Fruit fly (Drosophila melanogaster) Kc167 (cell line): Measurements from ENCODE around the gene CG12316.

Experiments used
- Myc ChIP-seq: fragments of >200 bp; optimal IDR thresholded peaks from 2 replicates; lab custom pipeline; 2017; ENCODE audit warnings: missing external identifiers
- Sin3A ChIP-seq: fragments of >200 bp; optimal IDR thresholded peaks from 2 replicates; lab custom pipeline; 2018; ENCODE audit warnings: missing external identifiers
- h ChIP-seq: fragments of >200 bp; optimal IDR thresholded peaks from 3 replicates; lab custom pipeline; 2018; ENCODE audit warnings: missing external identifiers
- insv ChIP-seq: fragments of >200 bp; optimal IDR thresholded peaks from 3 replicates; lab custom pipeline; 2018; ENCODE audit warnings: missing external identifiers
- psq ChIP-seq: fragments of >200 bp; optimal IDR thresholded peaks from 2 replicates; lab custom pipeline; 2017; ENCODE audit warnings: missing external identifiers
- ttk ChIP-seq: sonication (Bioruptor generic); optimal IDR thresholded peaks from 2 replicates; lab custom pipeline; 2017; ENCODE audit warnings: missing external identifiers

Gene CG12316

dm6 chr3L:15137790-15138189, 1.1 kb upstream of the CG12316 start:
- TF ChIP-seq insv (lab: Kevin White, UChicago) (no peak), ttk (lab: Kevin White, UChicago) (no peak), Myc (lab: Kevin White, UChicago) (no peak), h (lab: Kevin White, UChicago) (no peak), psq (lab: Kevin White, UChicago) (no peak), Sin3A (lab: Kevin White, UChicago) (no peak)

- TF ChIP-seq ttk (lab: Kevin White, UChicago) (no peak), psq (lab: Kevin White, UChicago) (no peak), insv (lab: Kevin White, UChicago) (no peak), Myc (lab: Kevin White, UChicago) (no peak), Sin3A (lab: Kevin White, UChicago) (no peak), h (lab: Kevin White, UChicago) (no peak)
Observed at dm6 chr3L:15131278-15131677, 5.5 kb downstream of the CG12316 start, which contains the start of gene CG13457. CG13457 (minus strand) TSS chr3L:15131378.

- TF ChIP-seq insv (lab: Kevin White, UChicago) (no peak), Sin3A (lab: Kevin White, UChicago) (no peak), Myc (lab: Kevin White, UChicago) (no peak), h (lab: Kevin White, UChicago) (no peak), psq (lab: Kevin White, UChicago) (no peak)
Observed at dm6 chr3L:15125717-15126116, 11.0 kb downstream of the CG12316 start.

dm6 chr3L:15125077-15125652, 11.6 kb downstream of the CG12316 start, which contains the start of gene CG16959:
CG16959 (minus strand) TSS chr3L:15125321.
- TF ChIP-seq insv (lab: Kevin White, UChicago): no peak
- TF ChIP-seq psq (lab: Kevin White, UChicago): no peak
- TF ChIP-seq Sin3A (lab: Kevin White, UChicago): no peak
- TF ChIP-seq ttk (lab: Kevin White, UChicago): no peak
- no peak for TF ChIP-seq h (lab: Kevin White, UChicago)
- no peak for TF ChIP-seq Myc (lab: Kevin White, UChicago)

- TF ChIP-seq ttk (lab: Kevin White, UChicago): no peak
Observed at dm6 chr3L:15123736-15124135, 13.0 kb downstream of the CG12316 start.

- TF ChIP-seq Myc (lab: Kevin White, UChicago) (no peak), insv (lab: Kevin White, UChicago) (no peak), ttk (lab: Kevin White, UChicago) (no peak), h (lab: Kevin White, UChicago) (no peak), psq (lab: Kevin White, UChicago) (no peak), Sin3A (lab: Kevin White, UChicago) (no peak)
Observed at dm6 chr3L:15121272-15121671, 15.5 kb downstream of the CG12316 start, which contains the start of gene CG32847. CG32847 (plus strand) TSS chr3L:15121572.

dm6 chr3L:15116536-15116935, 20.2 kb downstream of the CG12316 start, which contains the start of gene Cep135:
Cep135 (plus strand) TSS chr3L:15116737.
- TF ChIP-seq psq (lab: Kevin White, UChicago) (no peak), insv (lab: Kevin White, UChicago) (no peak), Sin3A (lab: Kevin White, UChicago) (no peak), ttk (lab: Kevin White, UChicago) (no peak), Myc (lab: Kevin White, UChicago) (no peak), h (lab: Kevin White, UChicago) (no peak)

dm6 chr3L:15113257-15113656, 23.5 kb downstream of the CG12316 start, which contains the start of gene CG13458:
CG13458 (plus strand) TSS chr3L:15113557.
- TF ChIP-seq insv (lab: Kevin White, UChicago) (no peak), psq (lab: Kevin White, UChicago) (no peak), Sin3A (lab: Kevin White, UChicago) (no peak), ttk (lab: Kevin White, UChicago) (no peak), Myc (lab: Kevin White, UChicago) (no peak), h (lab: Kevin White, UChicago) (no peak)

dm6 chr3L:15108948-15109347, 27.8 kb downstream of the CG12316 start:
- no peak for TF ChIP-seq ttk (lab: Kevin White, UChicago)
- no peak for TF ChIP-seq Myc (lab: Kevin White, UChicago)
- no peak for TF ChIP-seq h (lab: Kevin White, UChicago)
- TF ChIP-seq Sin3A (lab: Kevin White, UChicago): no peak
- no peak for TF ChIP-seq psq (lab: Kevin White, UChicago)
- no peak for TF ChIP-seq insv (lab: Kevin White, UChicago)

dm6 chr3L:15108524-15108923, 28.2 kb downstream of the CG12316 start:
- TF ChIP-seq insv (lab: Kevin White, UChicago): no peak
- TF ChIP-seq Myc (lab: Kevin White, UChicago): no peak
- no peak for TF ChIP-seq Sin3A (lab: Kevin White, UChicago)
- no peak for TF ChIP-seq psq (lab: Kevin White, UChicago)
- TF ChIP-seq ttk (lab: Kevin White, UChicago): no peak
- no peak for TF ChIP-seq h (lab: Kevin White, UChicago)

dm6 chr3L:15107776-15108379, 28.9 kb downstream of the CG12316 start:
- TF ChIP-seq Myc (lab: Kevin White, UChicago): no peak
- no peak for TF ChIP-seq h (lab: Kevin White, UChicago)
- TF ChIP-seq ttk (lab: Kevin White, UChicago): no peak
- TF ChIP-seq Sin3A (lab: Kevin White, UChicago): no peak
- no peak for TF ChIP-seq psq (lab: Kevin White, UChicago)
- no peak for TF ChIP-seq insv (lab: Kevin White, UChicago)
